Fruit fly (Drosophila melanogaster) whole organism, embryonic: ENCODE data around the gene CG6094.
A peak's percentile ranks its signal among the peaks of the same experiment; 100 is the strongest.

Experiments
- CG14441 ChIP-seq: fragments of 200-800 bp; sonication (Bioruptor generic); IDR thresholded peaks from 2 replicates; pipeline ENCODE4 v1.3.6; 2022; ENCODE audit warnings: missing biosample characterization, missing genetic modification characterization
- gsb ChIP-seq: fragments of 200-800 bp; sonication (Bioruptor generic); IDR thresholded peaks from 2 replicates; pipeline ENCODE4 v1.3.6; 2022; ENCODE audit warnings: missing biosample characterization, missing genetic modification characterization
- lilli ChIP-seq: fragments of 200-800 bp; sonication (Bioruptor generic); optimal IDR thresholded peaks from 3 replicates; lab custom pipeline; 2016; ENCODE audit warnings: missing biosample characterization, missing genetic modification characterization

DNA sequence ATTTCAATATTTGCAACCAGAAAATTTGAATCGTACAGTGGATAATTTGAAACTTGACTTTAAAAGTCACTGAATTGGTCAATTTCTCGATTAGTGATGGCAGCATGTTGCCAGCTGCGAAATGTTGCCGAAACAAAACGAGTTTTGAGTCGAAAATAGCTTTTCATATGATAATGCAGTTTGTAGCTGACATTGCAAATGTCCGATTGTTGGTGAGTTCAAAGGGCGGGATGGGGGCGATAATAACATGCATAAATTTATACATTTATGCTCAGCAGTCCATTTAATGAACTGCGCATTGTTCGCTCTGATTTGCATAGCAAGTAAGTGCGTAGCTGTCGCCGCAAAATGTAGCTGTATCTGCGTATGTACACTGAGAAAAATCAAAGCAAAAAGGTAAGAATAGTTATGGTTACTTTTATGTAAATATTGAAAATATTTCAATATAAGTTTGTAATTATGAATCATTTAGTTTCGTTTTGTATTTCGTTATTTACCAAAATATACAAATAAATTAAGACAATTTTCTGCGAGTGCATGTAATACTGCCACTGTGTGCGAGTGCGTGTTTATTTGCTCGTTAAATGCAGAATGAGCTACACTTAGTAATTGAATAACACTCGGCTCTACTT, 20.2 kb downstream of the CG6094 start, which contains the start of gene Lip4:
- peak; percentile 77 for TF ChIP-seq gsb (GFP tag; lab: Robert Waterston, UW)
- TF ChIP-seq lilli = peak; percentile 74
- peak; percentile 82 for TF ChIP-seq CG14441 (GFP tag; lab: Robert Waterston, UW)
